Worm (Caenorhabditis elegans) whole organism, dauer: Measurements from ENCODE around the gene F32D8.7.

Experiments used
- unc-62 ChIP-seq: sonication (generic microtip); optimal IDR thresholded peaks from 2 replicates; lab custom pipeline; 2017; ENCODE audit warnings: missing biosample characterization, missing genetic modification reagents, missing genetic modification characterization

The F32D8.7 gene

DNA sequence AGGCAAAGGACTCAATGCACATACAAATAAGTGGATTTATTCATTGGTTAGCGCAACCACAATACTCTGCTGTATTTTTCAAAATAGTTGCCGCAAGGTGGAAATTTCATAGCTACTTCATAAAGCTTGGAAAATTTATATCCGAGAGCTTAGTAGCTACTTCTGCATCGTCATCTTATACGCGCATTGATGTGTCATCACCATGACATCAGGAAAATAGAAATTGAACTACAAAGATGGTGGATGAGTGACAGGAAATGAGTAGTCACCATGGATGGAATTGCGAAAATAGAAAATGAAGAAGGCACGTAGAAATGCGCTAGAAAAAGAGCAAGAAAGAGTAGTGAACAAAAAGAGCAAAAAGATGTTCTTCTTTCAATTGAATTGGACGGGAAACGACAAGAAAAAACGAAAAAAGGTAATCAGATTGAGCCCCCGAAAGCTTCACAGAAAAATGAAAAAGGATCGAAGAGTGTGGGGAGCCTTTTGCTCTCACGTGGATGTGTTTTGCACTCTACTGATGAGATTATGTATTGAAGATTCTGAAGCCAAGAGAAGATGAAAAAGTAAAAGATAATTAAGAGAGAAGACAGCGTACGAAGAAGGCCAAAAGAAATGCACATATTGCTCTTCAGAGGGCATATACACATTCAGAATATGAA, 23.2 kb upstream of the F32D8.7 start:
- TF ChIP-seq unc-62 (GFP tag; lab: Kevin White, UChicago), result no peak

- TF ChIP-seq unc-62 (GFP tag; lab: Kevin White, UChicago), result no peak
Measured at ce11 chrV:10876512-10876911, 21.7 kb upstream of the F32D8.7 start.

ce11 chrV:10877808-10878600, 20.2 kb upstream of the F32D8.7 start:
- no peak for TF ChIP-seq unc-62 (GFP tag; lab: Kevin White, UChicago)

DNA sequence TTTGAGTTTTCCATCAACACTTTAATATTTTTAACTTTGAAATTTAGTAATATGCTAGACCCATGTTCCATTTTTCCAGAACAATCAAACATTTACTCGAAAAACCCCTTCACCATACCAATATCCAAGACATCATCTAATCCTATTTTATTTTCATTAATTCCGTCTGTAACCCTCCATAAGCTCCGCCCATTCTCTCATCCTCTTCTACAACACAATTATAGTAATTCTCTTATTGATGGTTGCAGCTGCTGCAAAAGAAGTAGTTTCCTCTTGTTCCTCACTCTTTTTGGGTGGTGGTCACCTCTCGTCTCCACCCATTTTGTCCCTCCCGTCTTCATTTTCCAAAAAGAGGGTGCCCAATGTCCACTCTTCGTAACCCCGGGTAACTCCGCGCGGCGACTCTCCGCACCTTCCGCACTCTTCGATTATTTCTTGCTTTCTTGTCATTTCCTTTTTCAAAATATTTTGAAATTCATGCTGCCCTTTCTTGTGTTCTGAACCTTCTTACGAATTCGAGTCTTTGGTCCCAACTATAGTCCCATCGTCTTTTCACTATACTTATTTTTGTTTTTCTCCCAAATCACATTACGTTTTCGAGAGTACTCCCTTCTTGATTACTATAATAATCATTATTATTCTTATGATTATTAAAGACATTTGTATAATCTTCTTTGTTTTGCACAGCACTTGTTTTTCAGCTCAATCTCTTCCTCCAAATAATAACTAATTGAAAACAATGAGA, 17.9 kb upstream of the F32D8.7 start, which contains the start of gene F32D8.1:
F32D8.1 (plus strand) TSS at position 695 of the 745 bp plus-strand sequence.
- no peak for TF ChIP-seq unc-62 (GFP tag; lab: Kevin White, UChicago)

DNA sequence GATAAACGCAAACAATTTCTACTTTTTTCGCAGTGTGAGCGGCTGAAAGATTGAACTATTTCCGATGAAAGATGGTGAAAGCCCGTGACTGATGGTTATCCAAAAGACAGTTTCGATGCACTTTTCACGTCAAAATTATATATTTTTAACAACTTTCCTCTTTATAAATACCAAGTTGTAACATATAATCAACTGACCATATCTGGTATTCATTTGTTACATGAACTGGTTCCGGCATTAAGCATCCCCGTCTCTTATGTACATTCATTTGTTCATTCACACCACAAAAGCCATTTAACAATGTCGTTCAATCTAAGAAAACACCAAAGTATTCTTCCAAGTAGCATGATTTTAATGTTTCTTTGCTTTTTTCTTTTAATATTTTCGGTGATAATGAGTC, 14.8 kb upstream of the F32D8.7 start, which contains the start of gene F32D8.2:
F32D8.2 (plus strand) TSS at position 301 of the 400 bp plus-strand sequence.
- TF ChIP-seq unc-62 (GFP tag; lab: Kevin White, UChicago), result no peak

DNA sequence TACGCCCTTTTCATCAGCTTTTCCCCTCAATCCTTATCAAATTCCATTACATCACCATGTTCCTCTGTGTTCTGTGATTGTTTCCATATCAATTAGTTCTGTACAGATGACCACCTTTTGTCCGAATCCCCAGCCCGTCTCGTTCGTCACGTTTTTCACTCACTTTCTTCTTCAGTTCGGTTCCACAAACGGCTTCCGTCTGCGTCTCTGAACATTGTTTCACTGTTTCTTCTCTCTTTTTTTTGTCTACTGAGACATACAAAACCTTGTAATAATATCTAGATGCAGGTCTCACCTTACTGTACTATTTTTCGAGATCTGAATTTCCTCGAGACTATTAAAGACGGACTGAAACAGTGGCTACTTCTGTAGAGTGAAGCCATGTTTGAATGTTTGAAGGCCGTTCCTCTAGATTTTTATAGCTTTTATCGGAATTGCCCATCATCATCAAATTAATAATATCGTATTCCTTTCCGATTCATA, 11.8 kb upstream of the F32D8.7 start, which contains the start of gene F32D8.3:
F32D8.3 (plus strand) TSS at position 433 of the 483 bp plus-strand sequence.
- no peak for TF ChIP-seq unc-62 (GFP tag; lab: Kevin White, UChicago)

DNA sequence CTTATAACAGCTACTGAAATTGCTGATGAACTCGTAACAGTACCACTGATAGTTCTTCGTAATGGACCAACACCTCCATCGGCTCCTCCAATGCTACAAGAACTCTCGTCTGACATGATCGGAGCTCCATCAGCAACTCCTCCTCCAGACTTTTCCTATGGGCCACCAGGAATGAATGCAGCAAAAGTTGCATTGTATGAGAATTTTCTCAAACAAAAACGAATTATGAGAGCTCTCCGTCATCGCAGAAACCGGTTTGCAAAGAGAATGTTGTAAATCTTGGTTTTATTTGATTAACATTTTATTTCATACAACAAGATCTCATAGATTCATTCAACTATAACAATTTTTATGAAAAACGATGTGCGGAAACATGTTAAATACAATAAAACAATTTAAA, 10.7 kb upstream of the F32D8.7 start:
- no peak for TF ChIP-seq unc-62 (GFP tag; lab: Kevin White, UChicago)

ce11 chrV:10888153-10888552, 10.1 kb upstream of the F32D8.7 start:
- TF ChIP-seq unc-62 (GFP tag; lab: Kevin White, UChicago), result no peak

DNA sequence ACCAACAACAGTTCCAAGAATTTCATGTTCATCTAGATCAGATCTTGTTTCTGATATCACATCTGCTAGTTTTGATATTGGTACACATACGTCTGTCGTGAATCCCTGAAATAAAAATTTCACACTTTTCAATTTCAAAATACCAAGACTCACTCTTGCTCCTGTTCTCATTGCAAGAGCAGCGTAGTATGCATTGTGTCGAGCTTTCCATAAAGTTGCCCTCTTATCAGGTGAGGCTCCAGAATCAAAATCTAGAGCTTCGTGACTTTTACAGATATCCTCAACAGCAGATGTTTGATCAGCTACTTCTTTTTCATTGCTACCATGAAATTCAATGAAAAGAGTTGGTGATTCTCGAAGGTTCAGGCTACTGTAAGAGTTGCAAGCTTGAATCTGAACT, 9.2 kb upstream of the F32D8.7 start, which contains the start of gene F32D8.11:
F32D8.11 (minus strand) TSS at position 101 of the 400 bp plus-strand sequence.
- TF ChIP-seq unc-62 (GFP tag; lab: Kevin White, UChicago), result no peak

DNA sequence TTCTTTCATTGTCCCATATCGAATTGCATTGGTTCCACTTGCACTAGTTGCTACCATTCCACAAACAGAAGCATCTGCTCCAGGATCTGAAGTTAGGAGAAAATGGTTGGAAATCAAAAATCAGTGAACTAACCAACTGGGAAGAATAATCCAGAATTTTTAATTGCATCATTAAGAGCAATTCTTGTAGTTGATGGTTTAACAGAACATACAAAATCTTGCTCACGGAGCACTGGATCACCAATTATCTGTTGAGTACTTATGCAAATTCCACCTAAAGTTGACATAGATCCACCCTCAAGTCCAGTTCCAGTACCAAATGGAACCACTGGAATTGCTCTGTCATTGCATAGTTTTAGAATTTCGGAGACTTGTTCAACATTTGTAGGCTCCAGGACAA, 8.5 kb upstream of the F32D8.7 start:
- TF ChIP-seq unc-62 (GFP tag; lab: Kevin White, UChicago), result no peak

- TF ChIP-seq unc-62 (GFP tag; lab: Kevin White, UChicago), result no peak
Measured at ce11 chrV:10890980-10891379, 7.3 kb upstream of the F32D8.7 start, which contains the start of gene F32D8.12. Gene F32D8.12 (minus strand): TSS chrV:10891027.

DNA sequence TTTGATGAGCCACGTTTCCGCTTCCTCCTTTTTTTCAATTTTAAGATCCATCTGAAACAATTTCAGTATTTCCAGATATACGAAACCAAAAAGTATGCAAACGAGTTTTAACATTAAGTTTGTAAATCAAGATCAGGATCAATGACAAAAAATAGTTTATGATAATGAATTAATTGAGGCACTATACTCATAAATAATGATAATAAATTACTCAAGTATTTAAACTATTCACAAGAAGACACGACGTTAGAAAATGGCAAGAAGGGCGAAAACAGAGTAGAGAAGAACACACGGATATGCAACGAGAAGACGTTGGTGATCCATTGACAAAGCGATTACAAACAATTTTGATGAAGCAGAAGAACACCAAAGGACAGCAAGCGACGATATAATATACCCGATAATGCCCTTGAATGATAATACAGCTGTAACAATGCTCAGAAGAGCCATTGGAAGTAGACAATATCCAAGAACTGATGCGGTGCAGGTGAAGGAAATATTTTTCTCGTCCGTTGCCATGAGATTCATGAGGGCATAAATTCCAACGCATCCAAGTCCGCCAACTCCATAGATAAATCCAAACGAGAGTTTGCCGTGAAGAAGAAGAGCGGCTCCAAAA, 4.6 kb upstream of the F32D8.7 start, which contains the start of gene F32D8.4:
F32D8.4 (minus strand) TSS at position 51 of the 619 bp plus-strand sequence.
- TF ChIP-seq unc-62 (GFP tag; lab: Kevin White, UChicago), result no peak

DNA sequence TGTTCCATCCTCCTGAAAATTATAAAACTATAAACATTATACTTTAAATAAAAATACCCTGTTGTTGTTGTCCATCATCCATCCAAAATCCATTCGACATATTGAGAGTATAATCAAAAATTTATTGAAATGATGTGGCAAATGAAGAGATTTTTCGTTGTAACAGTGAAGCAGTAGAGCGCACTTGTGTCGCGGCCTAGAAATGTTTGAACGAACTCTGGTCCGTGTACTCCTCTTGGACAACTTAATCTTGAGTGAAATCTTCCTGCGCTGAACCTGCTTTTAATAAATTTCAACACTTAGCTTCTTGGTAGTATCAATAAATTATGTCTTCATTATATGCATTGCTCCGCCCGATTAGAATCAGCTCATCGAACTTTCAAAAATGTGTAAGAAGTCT, 3.6 kb upstream of the F32D8.7 start, which contains the start of the genes F32D8.14 and F32D8.5:
F32D8.14 (minus strand) TSS at position 188 of the 400 bp plus-strand sequence.
F32D8.5 (plus strand) TSS at position 200 of the 400 bp plus-strand sequence.
- no peak for TF ChIP-seq unc-62 (GFP tag; lab: Kevin White, UChicago)

DNA sequence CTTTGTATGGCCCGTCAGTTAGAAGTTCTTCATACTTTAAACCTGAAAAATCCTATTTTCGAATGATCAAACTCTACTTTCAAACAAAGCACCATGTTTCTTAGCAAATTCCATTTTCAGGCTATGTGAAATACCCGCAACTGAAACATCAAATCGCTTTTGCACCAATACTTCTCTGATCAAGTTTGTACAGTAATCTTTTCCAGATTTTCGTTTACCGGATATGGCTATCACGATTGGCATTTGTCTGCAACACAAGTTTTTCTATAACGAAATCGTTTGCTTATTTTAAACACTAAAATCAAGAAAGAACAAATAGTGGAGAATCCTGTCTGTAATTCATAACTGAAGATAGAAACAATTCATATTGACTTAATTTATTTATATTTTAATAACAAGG, 1.9 kb upstream of the F32D8.7 start, which contains the start of gene F32D8.13:
F32D8.13 (minus strand) TSS at position 249 of the 400 bp plus-strand sequence.
- no peak for TF ChIP-seq unc-62 (GFP tag; lab: Kevin White, UChicago)

ce11 chrV:10896706-10897105, 1.5 kb upstream of the F32D8.7 start:
- TF ChIP-seq unc-62 (GFP tag; lab: Kevin White, UChicago), result no peak
